Fruit fly (Drosophila melanogaster): ENCODE data around the gene CG42638.

CG42638 gene

dm6 chr3L:19696073-19696960 is 53.2 kb downstream of the CG42638 start:
- TF ChIP-seq woc (GFP tag; optimal IDR thresholded peaks at IDR 0.05) (peak; percentile 55), Sp1 (GFP tag; optimal IDR thresholded peaks at IDR 0.05) (peak; percentile 7), GATAd (GFP tag; optimal IDR thresholded peaks at IDR 0.05) (no peak), HLH106 (tag; optimal IDR thresholded peaks at IDR 0.05) (peak; percentile 23), N (GFP tag; optimal IDR thresholded peaks at IDR 0.05) (no peak), Rel (GFP tag; optimal IDR thresholded peaks at IDR 0.05) (peak; percentile 2), Rel (tag; optimal IDR thresholded peaks at IDR 0.05) (peak; percentile 4), br (GFP tag; optimal IDR thresholded peaks at IDR 0.05) (peak; percentile 12), foxo (GFP tag; optimal IDR thresholded peaks at IDR 0.05) (peak in 1 of 2 experiments; percentile 25)

All from whole organism, wandering third instar larva.